Worm (Caenorhabditis elegans): Measurements from ENCODE around the gene F07F6.8.

Gene F07F6.8

DNA sequence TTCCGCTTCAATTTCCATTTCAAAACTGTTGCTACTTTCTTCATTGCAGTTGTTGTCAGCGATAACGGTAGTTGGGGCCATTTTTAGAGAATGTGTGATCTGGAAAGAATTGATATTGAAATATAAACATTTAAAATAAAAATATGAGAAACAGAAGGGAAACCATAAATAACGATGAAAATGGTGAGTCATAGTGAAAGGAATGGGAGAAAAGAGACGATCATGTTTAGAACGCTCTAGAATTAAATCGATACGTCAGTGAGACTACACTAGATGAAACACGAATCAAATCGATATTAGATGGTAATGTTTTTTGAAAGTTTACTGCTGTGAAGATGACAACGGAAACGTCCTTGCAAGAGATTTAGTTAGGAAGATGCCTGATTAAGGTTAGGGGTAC is 16.6 kb downstream of the F07F6.8 start, which contains the start of the genes EEED8.12 and EEED8.4:
Gene EEED8.12 (minus strand): TSS at position 101 of the 400 bp plus-strand sequence.
Gene EEED8.4 (plus strand): TSS at position 396 of the 400 bp plus-strand sequence.
- no peak for TF ChIP-seq nhr-11 (tag; optimal IDR thresholded peaks at IDR 0.05)
- TF ChIP-seq T26A8.4 (GFP tag; IDR thresholded peaks at IDR 0.05) = no peak
- TF ChIP-seq lin-13 (GFP tag; optimal IDR thresholded peaks at IDR 0.05) = no peak
- TF ChIP-seq egl-43 (GFP tag; IDR thresholded peaks at IDR 0.05) = no peak
- no peak for TF ChIP-seq daf-19 (GFP tag; conservative IDR thresholded peaks at IDR 0.05)
- TF ChIP-seq mxl-2 (GFP tag; conservative IDR thresholded peaks at IDR 0.05) = no peak
- no peak for TF ChIP-seq daf-16 (GFP tag; optimal IDR thresholded peaks at IDR 0.05)
- no peak for TF ChIP-seq daf-16 (tag; optimal IDR thresholded peaks at IDR 0.05)
- TF ChIP-seq spr-1 (tag; optimal IDR thresholded peaks at IDR 0.05) = no peak
- no peak for TF ChIP-seq lin-38 (GFP tag; IDR thresholded peaks at IDR 0.05)
- TF ChIP-seq nhr-77 (tag; optimal IDR thresholded peaks at IDR 0.05) = no peak
- TF ChIP-seq ztf-7 (tag; optimal IDR thresholded peaks at IDR 0.05) = no peak
- no peak for TF ChIP-seq nhr-28 (tag; optimal IDR thresholded peaks at IDR 0.05)
- no peak for TF ChIP-seq zfp-3 (GFP tag; conservative IDR thresholded peaks at IDR 0.05)
- TF ChIP-seq Y48G9A.11 (GFP tag; IDR thresholded peaks at IDR 0.05) = no peak

DNA sequence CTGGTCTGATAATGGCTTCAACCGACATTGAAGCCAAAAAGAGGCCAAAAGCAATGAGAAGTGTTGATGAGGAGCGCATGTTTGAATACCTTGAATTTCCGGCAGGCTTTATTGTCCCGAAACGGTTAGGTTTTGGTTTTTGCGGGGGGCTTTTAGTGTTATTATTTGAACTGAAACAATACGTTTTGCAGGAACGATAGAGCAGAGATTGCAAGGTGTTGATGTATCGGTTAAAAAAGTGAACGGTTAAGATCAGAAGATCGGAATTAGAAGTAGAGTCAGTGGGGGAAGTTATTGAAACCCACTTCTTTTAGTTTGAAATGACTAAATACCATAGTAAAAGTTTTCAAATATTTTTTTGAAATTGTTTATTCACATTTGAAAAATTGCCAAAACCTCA is 18.0 kb downstream of the F07F6.8 start, which contains the start of gene clec-141:
Gene clec-141 (minus strand): TSS at position 101 of the 400 bp plus-strand sequence.
- no peak for TF ChIP-seq ceh-20 (GFP tag; IDR thresholded peaks at IDR 0.05)
- TF ChIP-seq aha-1 (tag) = no peak
- TF ChIP-seq dve-1 (tag; optimal IDR thresholded peaks at IDR 0.05; ENCODE audit: insufficient read depth) = no peak

- TF ChIP-seq nhr-25 (tag; optimal IDR thresholded peaks at IDR 0.05; ENCODE audit: borderline replicate concordance, insufficient read depth) (no peak), dpl-1 (GFP tag; optimal IDR thresholded peaks at IDR 0.05) (peak; percentile 26), hlh-30 (tag; optimal IDR thresholded peaks at IDR 0.05; ENCODE audit: insufficient read depth) (peak; percentile 23), lin-38 (GFP tag; IDR thresholded peaks at IDR 0.05) (peak; percentile 40; the same call in 1 of the 2 replicates), pha-4 (GFP tag; IDR thresholded peaks at IDR 0.05) (no peak), pha-4 (tag; optimal IDR thresholded peaks at IDR 0.05) (peak; percentile 25), snpc-4 (tag; optimal IDR thresholded peaks at IDR 0.05) (no peak), mes-2 (tag; optimal IDR thresholded peaks at IDR 0.05; ENCODE audit: poor library complexity, severe bottlenecking) (peak; percentile 77)
Observed at ce11 chrII:5399201-5399600, 26.3 kb downstream of the F07F6.8 start, which contains the start of gene mog-5. mog-5 (plus strand) TSS chrII:5399538.

- TF ChIP-seq F49E8.2 (tag; optimal IDR thresholded peaks at IDR 0.05; ENCODE audit: borderline replicate concordance) = no peak
- TF ChIP-seq fkh-10 (GFP tag; optimal IDR thresholded peaks at IDR 0.05) = no peak
- TF ChIP-seq hlh-11 (tag; optimal IDR thresholded peaks at IDR 0.05) = peak; percentile 11
- TF ChIP-seq ceh-62 (tag; optimal IDR thresholded peaks at IDR 0.05) = no peak
- TF ChIP-seq lin-29 (GFP tag; IDR thresholded peaks at IDR 0.05) = no peak
- no peak for TF ChIP-seq cey-2 (tag; optimal IDR thresholded peaks at IDR 0.05; ENCODE audit: borderline replicate concordance, insufficient read depth)
- TF ChIP-seq dpl-1 (GFP tag; optimal IDR thresholded peaks at IDR 0.05) = no peak
- TF ChIP-seq pha-4 (GFP tag; IDR thresholded peaks at IDR 0.05) = no peak
- no peak for TF ChIP-seq pha-4 (tag; optimal IDR thresholded peaks at IDR 0.05)
- TF ChIP-seq T20F7.1 (GFP tag; optimal IDR thresholded peaks at IDR 0.05) = no peak
- TF ChIP-seq zip-11 (GFP tag; IDR thresholded peaks at IDR 0.05) = no peak
- no peak for TF ChIP-seq jun-1 (tag; optimal IDR thresholded peaks at IDR 0.05)
- no peak for TF ChIP-seq mxl-3 (GFP tag; optimal IDR thresholded peaks at IDR 0.05)
- no peak for TF ChIP-seq fos-1 (tag; optimal IDR thresholded peaks at IDR 0.05)
- no peak for TF ChIP-seq zip-2 (tag; optimal IDR thresholded peaks at IDR 0.05)
- TF ChIP-seq ces-1 (GFP tag; optimal IDR thresholded peaks at IDR 0.05) = no peak
- no peak for TF ChIP-seq ztf-11 (tag; optimal IDR thresholded peaks at IDR 0.05)
- peak; percentile 2 for TF ChIP-seq nhr-28 (tag; optimal IDR thresholded peaks at IDR 0.05)
- no peak for TF ChIP-seq zag-1 (tag; optimal IDR thresholded peaks at IDR 0.05)
- TF ChIP-seq nhr-41 (GFP tag; IDR thresholded peaks at IDR 0.05) = no peak
- TF ChIP-seq ceh-32 (tag; optimal IDR thresholded peaks at IDR 0.05; ENCODE audit: poor library complexity) = no peak
- no peak for TF ChIP-seq lir-3 (tag; optimal IDR thresholded peaks at IDR 0.05)
- TF ChIP-seq zfp-3 (GFP tag; conservative IDR thresholded peaks at IDR 0.05) = no peak
- no peak for TF ChIP-seq daf-16 (GFP tag; optimal IDR thresholded peaks at IDR 0.05)
- TF ChIP-seq daf-16 (tag; optimal IDR thresholded peaks at IDR 0.05) = peak; percentile 61
- TF ChIP-seq ceh-44 (GFP tag; IDR thresholded peaks at IDR 0.05) = no peak
Observed at ce11 chrII:5398779-5399178, 26.8 kb downstream of the F07F6.8 start, which contains the start of gene fbxl-3. fbxl-3 (minus strand) TSS chrII:5398902.
